Fruit fly (Drosophila melanogaster): Measurements from ENCODE around the gene CG33934.

DNA sequence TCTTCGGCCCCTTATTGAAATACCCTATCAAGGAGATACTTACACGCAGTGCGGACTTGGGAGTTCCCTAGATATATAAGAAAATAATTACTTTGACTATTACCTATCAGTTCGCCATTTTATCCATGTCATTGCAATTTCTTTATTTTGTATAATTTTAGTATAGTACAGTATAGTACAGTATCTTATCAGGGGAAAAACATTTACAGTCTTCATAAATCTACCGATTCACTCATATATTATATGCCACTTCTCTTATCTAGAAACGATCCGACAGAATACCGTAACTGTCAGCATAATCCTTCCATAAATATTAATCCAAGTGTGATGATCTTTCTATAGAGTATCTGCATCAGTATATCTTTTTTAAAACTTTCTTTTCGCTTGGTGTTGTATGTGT lies 46.1 kb upstream of the CG33934 start:
- TF ChIP-seq CG8478 (optimal IDR thresholded peaks at IDR 0.05) (no peak), CTCF (optimal IDR thresholded peaks at IDR 0.05) (no peak)
